Worm (Caenorhabditis elegans): ENCODE measurements around the gene tbc-2.

DNA sequence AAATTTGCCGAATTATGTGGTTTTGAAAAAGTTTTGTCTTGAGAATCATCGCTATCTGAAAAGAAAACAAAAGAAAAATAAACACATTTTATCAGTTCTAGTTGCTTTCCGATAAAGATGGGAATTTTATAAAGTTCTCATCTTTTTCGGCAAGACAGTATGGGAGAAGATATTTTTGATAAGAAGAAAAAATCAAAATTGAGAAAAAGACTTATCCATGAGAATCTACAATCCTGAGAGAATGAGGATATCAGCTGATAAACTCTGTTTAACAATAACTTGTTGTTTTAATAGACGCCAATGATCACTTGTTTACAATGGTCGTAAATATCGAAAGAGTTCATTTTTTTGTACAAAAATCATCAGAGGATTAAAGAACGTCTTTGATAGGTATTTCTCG lies 48.8 kb upstream of the tbc-2 start, which contains the start of gene F55C12.6:
- TF ChIP-seq dao-5 (tag; optimal IDR thresholded peaks at IDR 0.05) (no peak), him-1 (tag; optimal IDR thresholded peaks at IDR 0.05) (no peak)

Measured in whole organism, L4/young adult.